Worm (Caenorhabditis elegans) whole organism, mixed stage, embryonic: ENCODE measurements around the gene exo-1.

Experiments used
- M03D4.4 ChIP-seq: sonication (generic microtip); optimal IDR thresholded peaks from 2 replicates; lab custom pipeline; 2017; ENCODE audit warnings: mild to moderate bottlenecking, missing genetic modification characterization, missing compliant biosample characterization
- ces-1 ChIP-seq: fragments of 150-350 bp; optimal IDR thresholded peaks from 2 replicates; lab custom pipeline; 2014; ENCODE audit warnings: missing biosample characterization, missing genetic modification reagents, missing genetic modification characterization
- mep-1 ChIP-seq: fragments of 150-350 bp; optimal IDR thresholded peaks from 2 replicates; lab custom pipeline; 2017; ENCODE audit warnings: missing biosample characterization, missing genetic modification reagents, missing genetic modification characterization, inconsistent platforms
- nhr-12 ChIP-seq: fragments of 150-350 bp; optimal IDR thresholded peaks from 2 replicates; lab custom pipeline; 2014; ENCODE audit warnings: missing biosample characterization, missing genetic modification characterization
- nhr-28 ChIP-seq: fragments of 150-350 bp; optimal IDR thresholded peaks from 2 replicates; lab custom pipeline; 2014; ENCODE audit warnings: missing biosample characterization, missing genetic modification characterization
- nhr-76 ChIP-seq: sonication (generic microtip); optimal IDR thresholded peaks from 2 replicates; lab custom pipeline; 2017; ENCODE audit warnings: missing biosample characterization, missing genetic modification characterization
- pha-4 ChIP-seq: fragments of 150-350 bp; optimal IDR thresholded peaks from 2 replicates; lab custom pipeline; 2018; ENCODE audit warnings: missing biosample characterization, missing genetic modification reagents, missing genetic modification characterization
- unc-62 ChIP-seq: fragments of 150-350 bp; optimal IDR thresholded peaks from 2 replicates; lab custom pipeline; 2014; ENCODE audit warnings: missing biosample characterization, missing genetic modification reagents, missing genetic modification characterization

DNA sequence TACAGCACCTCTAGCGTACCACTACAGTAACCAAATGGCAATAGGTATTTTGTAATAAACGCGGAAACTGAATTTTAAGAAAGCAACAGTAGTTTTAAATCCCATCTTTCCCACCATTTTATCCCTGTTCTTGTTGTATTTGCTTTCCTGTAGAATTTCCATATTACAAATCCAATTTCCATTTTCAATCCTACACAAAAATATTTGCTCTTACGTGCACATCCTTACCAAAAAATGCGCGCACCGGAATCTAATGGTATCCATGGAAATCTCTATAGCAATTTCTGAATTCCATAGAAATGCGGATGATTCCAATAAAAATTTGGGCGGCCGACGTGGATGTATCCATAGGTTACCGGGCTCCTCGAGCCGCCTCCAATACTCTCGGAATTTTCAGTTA is 6.8 kb downstream of the exo-1 start, which contains the start of gene trf-1:
- no peak for TF ChIP-seq M03D4.4 (tag; lab: Kevin White, UChicago)
- no peak for TF ChIP-seq nhr-12 (tag; lab: Kevin White, UChicago)
- TF ChIP-seq nhr-76 (tag; lab: Kevin White, UChicago), result no peak
- no peak for TF ChIP-seq unc-62 (GFP tag; lab: Kevin White, UChicago)
- no peak for TF ChIP-seq pha-4 (tag; lab: Kevin White, UChicago)
- no peak for TF ChIP-seq mep-1 (tag; lab: Kevin White, UChicago)
- no peak for TF ChIP-seq nhr-28 (tag; lab: Kevin White, UChicago)
- TF ChIP-seq ces-1 (GFP tag; lab: Kevin White, UChicago), result no peak
